Worm (Caenorhabditis elegans): Measurements from ENCODE around the gene ads-1.
A peak's percentile ranks its signal among the peaks of the same experiment; 100 is the strongest.

The ads-1 gene

ce11 chrIII:298456-298855, at the start of gene ads-1:
TSS of gene ads-1 (minus strand) at chrIII:298556.
- TF ChIP-seq zag-1 (tag; optimal IDR thresholded peaks at IDR 0.05) (no peak), nhr-6 (tag; optimal IDR thresholded peaks at IDR 0.05) (no peak), skn-1 (tag; optimal IDR thresholded peaks at IDR 0.05) (no peak), nhr-11 (tag; optimal IDR thresholded peaks at IDR 0.05) (no peak), unc-62 (GFP tag; optimal IDR thresholded peaks at IDR 0.05) (no peak), ceh-82 (tag; optimal IDR thresholded peaks at IDR 0.05) (no peak), crh-2 (tag; optimal IDR thresholded peaks at IDR 0.05) (no peak), mbf-1 (tag; optimal IDR thresholded peaks at IDR 0.05) (no peak), nhr-25 (tag; optimal IDR thresholded peaks at IDR 0.05) (no peak), egl-27 (tag; optimal IDR thresholded peaks at IDR 0.05) (no peak), mdl-1 (tag; optimal IDR thresholded peaks at IDR 0.05) (no peak), sem-4 (tag; optimal IDR thresholded peaks at IDR 0.05) (no peak)

DNA sequence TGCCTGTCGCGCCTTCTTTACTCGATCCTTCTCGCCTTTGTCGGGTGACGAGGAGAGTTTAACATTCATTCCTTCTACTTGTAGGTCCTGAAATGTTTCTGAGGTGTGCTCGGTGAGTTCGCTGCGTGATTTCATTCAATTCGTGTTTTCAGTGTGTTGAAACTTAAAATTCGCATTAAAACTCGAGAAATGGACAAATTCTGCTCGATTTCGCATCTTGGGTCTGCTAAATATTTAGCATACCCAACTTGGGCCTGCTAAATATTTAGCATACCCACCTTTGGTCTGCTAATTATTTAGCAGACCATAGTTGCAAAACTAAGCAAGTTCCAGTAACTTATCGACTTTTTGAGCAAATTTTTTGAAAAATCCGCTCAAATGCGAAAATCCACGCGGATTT, 49.0 kb upstream of the ads-1 start:
- TF ChIP-seq ama-1 (optimal IDR thresholded peaks at IDR 0.05) (no peak), sma-9 (GFP tag; optimal IDR thresholded peaks at IDR 0.05) (no peak), sma-9 (tag; optimal IDR thresholded peaks at IDR 0.05) (no peak), crh-2 (tag; optimal IDR thresholded peaks at IDR 0.05) (no peak), elt-3 (tag; optimal IDR thresholded peaks at IDR 0.05) (no peak), ztf-1 (GFP tag; conservative IDR thresholded peaks at IDR 0.05) (no peak), nhr-10 (tag; optimal IDR thresholded peaks at IDR 0.05) (no peak), mbf-1 (tag; optimal IDR thresholded peaks at IDR 0.05) (no peak)

DNA sequence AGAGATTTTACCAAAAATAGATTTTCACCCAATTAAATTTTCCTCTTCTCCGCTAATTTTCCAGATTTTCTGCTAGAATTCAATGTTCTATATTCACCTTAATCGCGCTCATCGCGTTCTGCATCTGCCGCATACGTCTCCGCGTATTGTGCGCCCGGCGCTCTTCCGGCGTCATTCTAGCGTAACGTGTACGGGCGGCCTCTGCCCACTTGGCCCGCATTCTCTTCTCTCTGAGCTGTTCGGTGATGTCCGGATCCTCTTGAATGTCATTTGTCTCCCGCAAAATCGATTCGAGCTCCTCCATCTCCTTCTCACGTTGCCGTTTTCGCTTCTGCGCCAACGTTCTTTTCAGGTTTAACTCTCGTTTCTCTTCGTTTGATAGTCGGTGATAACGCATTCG, 48.6 kb upstream of the ads-1 start:
- TF ChIP-seq lin-39 (tag; optimal IDR thresholded peaks at IDR 0.05) (no peak), ztf-1 (GFP tag; conservative IDR thresholded peaks at IDR 0.05) (no peak), sem-4 (tag; optimal IDR thresholded peaks at IDR 0.05) (no peak), nhr-10 (tag; optimal IDR thresholded peaks at IDR 0.05) (no peak), F13H6.1 (tag; optimal IDR thresholded peaks at IDR 0.05) (no peak), elt-3 (tag; optimal IDR thresholded peaks at IDR 0.05) (no peak), ZK546.5 (tag; optimal IDR thresholded peaks at IDR 0.05) (no peak), unc-39 (tag; optimal IDR thresholded peaks at IDR 0.05) (no peak), nhr-25 (tag; optimal IDR thresholded peaks at IDR 0.05) (no peak), gmeb-1 (tag; optimal IDR thresholded peaks at IDR 0.05) (no peak), nhr-12 (tag; optimal IDR thresholded peaks at IDR 0.05) (no peak), lin-13 (GFP tag; optimal IDR thresholded peaks at IDR 0.05) (no peak)

DNA sequence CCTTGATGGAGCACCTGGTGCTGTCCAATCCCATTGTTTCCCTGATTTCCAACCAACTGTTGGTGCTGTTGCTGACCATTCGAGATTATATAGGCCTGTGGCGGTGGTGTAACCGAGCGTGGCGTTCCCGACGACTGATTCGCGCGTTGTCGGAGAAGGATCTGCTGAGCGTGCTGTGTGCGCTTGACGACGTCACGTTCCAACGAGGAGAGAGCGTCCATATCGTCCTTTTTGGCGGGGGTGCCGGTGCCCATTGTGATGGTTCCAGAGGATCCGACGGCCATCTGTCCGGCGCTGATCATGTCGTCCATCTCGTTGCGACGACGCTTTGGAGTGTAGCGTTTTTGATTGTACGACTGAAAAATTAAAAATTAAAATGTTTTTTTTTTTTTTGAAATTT, 47.1 kb upstream of the ads-1 start:
- TF ChIP-seq ama-1 (optimal IDR thresholded peaks at IDR 0.05) (peak; percentile 27), zag-1 (tag; optimal IDR thresholded peaks at IDR 0.05) (no peak), mbf-1 (tag; optimal IDR thresholded peaks at IDR 0.05) (no peak), nhr-23 (tag; optimal IDR thresholded peaks at IDR 0.05) (no peak), unc-39 (tag; optimal IDR thresholded peaks at IDR 0.05) (no peak)

- TF ChIP-seq unc-55 (GFP tag; optimal IDR thresholded peaks at IDR 0.05) (no peak), blmp-1 (tag; optimal IDR thresholded peaks at IDR 0.05; ENCODE audit: insufficient read depth) (no peak), nhr-237 (tag; optimal IDR thresholded peaks at IDR 0.05) (no peak), nhr-25 (tag; optimal IDR thresholded peaks at IDR 0.05) (peak; percentile 57), sma-3 (GFP tag; optimal IDR thresholded peaks at IDR 0.05) (peak; percentile 3), nhr-21 (tag; optimal IDR thresholded peaks at IDR 0.05) (peak; percentile 59), ama-1 (optimal IDR thresholded peaks at IDR 0.05) (peak; percentile 45), ztf-4 (tag; optimal IDR thresholded peaks at IDR 0.05) (no peak), sem-4 (tag; optimal IDR thresholded peaks at IDR 0.05) (no peak), ztf-1 (GFP tag; conservative IDR thresholded peaks at IDR 0.05) (no peak), F13H6.1 (tag; optimal IDR thresholded peaks at IDR 0.05) (peak; percentile 20)
Observed at ce11 chrIII:344322-344721, 46.0 kb upstream of the ads-1 start.

All from whole organism, L2 larva.